Worm (Caenorhabditis elegans): ENCODE measurements around the gene nas-6.

The nas-6 gene

DNA sequence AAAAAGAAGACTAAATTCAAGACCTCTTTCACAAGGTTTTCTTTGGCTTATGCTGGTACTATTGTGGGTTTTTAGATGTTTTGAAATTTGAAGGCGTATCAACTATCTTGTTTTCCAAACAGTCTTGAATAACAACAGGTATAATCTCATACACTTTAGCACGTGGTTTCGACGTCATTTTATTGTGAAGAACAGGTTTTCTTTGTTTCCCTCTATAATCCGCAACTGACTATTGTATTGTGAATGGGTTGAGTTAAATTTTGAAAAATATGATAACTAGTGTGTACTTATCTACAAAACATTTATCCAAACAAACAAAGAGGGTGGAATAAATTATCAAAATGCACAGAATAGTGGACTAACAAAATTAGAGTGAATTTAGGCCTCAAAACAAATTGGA lies 49.3 kb downstream of the nas-6 start:
- TF ChIP-seq ceh-9 (tag; optimal IDR thresholded peaks at IDR 0.05) (no peak), nhr-25 (tag; optimal IDR thresholded peaks at IDR 0.05) (peak; percentile 39), nhr-43 (tag; optimal IDR thresholded peaks at IDR 0.05; ENCODE audit: poor library complexity, severe bottlenecking) (peak; percentile 6), elt-3 (tag; optimal IDR thresholded peaks at IDR 0.05) (no peak), tbx-2 (tag; optimal IDR thresholded peaks at IDR 0.05) (no peak), elt-2 (tag; optimal IDR thresholded peaks at IDR 0.05) (peak; percentile 25), lsy-12 (tag; optimal IDR thresholded peaks at IDR 0.05) (no peak)

DNA sequence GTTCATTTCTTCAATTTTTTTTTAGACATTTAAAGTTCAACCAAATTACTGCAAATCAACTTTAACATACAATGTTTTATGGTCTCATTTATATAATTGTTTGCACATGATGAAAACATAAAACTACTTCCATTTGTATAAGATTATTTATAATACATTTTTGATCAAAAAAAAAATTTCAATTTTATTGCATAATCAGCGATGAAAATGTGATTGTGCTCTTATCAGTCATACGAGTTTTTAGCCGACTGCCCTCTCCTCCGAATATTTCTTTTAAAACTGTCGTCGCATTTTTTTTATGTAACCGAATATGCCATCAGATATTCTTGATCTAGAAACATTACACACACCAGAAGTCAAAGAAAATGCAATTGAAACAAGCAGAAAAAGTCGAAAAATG lies 50.2 kb downstream of the nas-6 start, which contains the start of gene F08A7.1:
Gene F08A7.1, plus strand, starts transcription at position 191 of the 400 bp plus-strand sequence.
- TF ChIP-seq R02D3.7 (tag; optimal IDR thresholded peaks at IDR 0.05) (no peak), nhr-23 (tag; optimal IDR thresholded peaks at IDR 0.05) (no peak), ceh-82 (tag; optimal IDR thresholded peaks at IDR 0.05) (no peak), pqm-1 (tag; optimal IDR thresholded peaks at IDR 0.05) (peak; percentile 78), nhr-67 (tag; optimal IDR thresholded peaks at IDR 0.05) (no peak), snpc-4 (tag; optimal IDR thresholded peaks at IDR 0.05) (no peak), elt-2 (tag; optimal IDR thresholded peaks at IDR 0.05) (peak; percentile 71), nhr-43 (tag; optimal IDR thresholded peaks at IDR 0.05; ENCODE audit: poor library complexity, severe bottlenecking) (no peak), aly-2 (tag; optimal IDR thresholded peaks at IDR 0.05) (no peak), zag-1 (tag; optimal IDR thresholded peaks at IDR 0.05) (no peak), unc-62 (GFP tag; optimal IDR thresholded peaks at IDR 0.05) (no peak), lsy-12 (tag; optimal IDR thresholded peaks at IDR 0.05) (no peak), ztf-11 (tag; optimal IDR thresholded peaks at IDR 0.05) (no peak), nhr-77 (tag; optimal IDR thresholded peaks at IDR 0.05) (no peak), ZK546.5 (tag; optimal IDR thresholded peaks at IDR 0.05) (no peak), ztf-4 (tag; optimal IDR thresholded peaks at IDR 0.05) (no peak), nhr-12 (tag; optimal IDR thresholded peaks at IDR 0.05) (no peak), fos-1 (tag; optimal IDR thresholded peaks at IDR 0.05) (no peak), eor-1 (tag; optimal IDR thresholded peaks at IDR 0.05) (no peak), nhr-25 (tag; optimal IDR thresholded peaks at IDR 0.05) (no peak), pha-4 (tag; optimal IDR thresholded peaks at IDR 0.05) (peak; percentile 48), nhr-76 (tag; optimal IDR thresholded peaks at IDR 0.05) (no peak), egl-27 (tag; optimal IDR thresholded peaks at IDR 0.05) (no peak)

DNA sequence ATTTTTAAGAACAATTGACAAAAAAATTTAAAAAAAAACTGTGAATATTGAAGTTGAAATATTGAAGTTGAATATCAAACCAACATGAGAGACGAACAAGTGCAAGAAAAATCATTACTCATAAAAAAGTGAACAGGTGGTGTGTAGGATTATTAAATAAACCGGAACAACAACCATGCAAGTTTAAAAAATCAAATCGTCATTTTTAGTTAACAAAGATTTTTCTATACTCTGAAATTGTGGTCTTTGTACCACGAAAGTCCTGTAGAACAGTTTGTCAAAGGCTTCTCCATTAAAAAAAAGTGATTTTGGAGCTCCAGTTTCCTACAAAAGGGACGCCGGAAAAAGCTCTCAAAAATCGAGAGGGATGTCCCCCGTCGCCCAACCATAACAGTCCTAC lies 50.6 kb downstream of the nas-6 start, which contains the start of gene C06A12.19:
Gene C06A12.19, minus strand, starts transcription at position 101 of the 400 bp plus-strand sequence.
- TF ChIP-seq nhr-12 (tag; optimal IDR thresholded peaks at IDR 0.05) (no peak), nhr-76 (tag; optimal IDR thresholded peaks at IDR 0.05) (no peak), nhr-25 (tag; optimal IDR thresholded peaks at IDR 0.05) (no peak), ceh-28 (tag; optimal IDR thresholded peaks at IDR 0.05) (no peak), skn-1 (tag; optimal IDR thresholded peaks at IDR 0.05) (no peak), ceh-82 (tag; optimal IDR thresholded peaks at IDR 0.05) (no peak), lin-39 (tag; optimal IDR thresholded peaks at IDR 0.05) (no peak), elt-1 (tag; optimal IDR thresholded peaks at IDR 0.05) (no peak), ztf-4 (tag; optimal IDR thresholded peaks at IDR 0.05) (no peak), lin-15B (tag; optimal IDR thresholded peaks at IDR 0.05) (no peak), R02D3.7 (tag; optimal IDR thresholded peaks at IDR 0.05) (no peak), ceh-9 (tag; optimal IDR thresholded peaks at IDR 0.05) (no peak), nhr-11 (tag; optimal IDR thresholded peaks at IDR 0.05) (no peak), ama-1 (optimal IDR thresholded peaks at IDR 0.05) (no peak), nhr-23 (tag; optimal IDR thresholded peaks at IDR 0.05) (no peak), egl-5 (tag; optimal IDR thresholded peaks at IDR 0.05) (no peak)

DNA sequence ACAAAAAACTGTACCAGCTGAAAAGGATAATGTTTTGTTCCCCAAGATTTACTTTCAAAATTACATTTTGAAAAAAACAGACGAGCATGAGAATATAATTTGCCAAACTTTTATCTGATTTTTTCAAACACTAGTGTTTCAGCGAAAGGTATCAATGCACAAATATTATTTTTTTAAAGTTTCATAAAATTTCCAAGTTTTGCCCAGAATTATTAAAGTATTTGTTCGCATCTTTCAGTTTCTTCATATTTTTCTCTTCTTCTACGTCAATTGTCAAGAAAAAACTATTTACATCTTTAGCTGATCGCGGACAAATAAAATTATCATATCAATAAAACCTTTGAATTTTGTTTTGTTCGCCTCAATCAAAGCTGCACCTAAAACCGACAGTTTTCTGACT lies 53.5 kb downstream of the nas-6 start, which contains the start of gene C06A12.8:
Gene C06A12.8, plus strand, starts transcription at position 301 of the 400 bp plus-strand sequence.
- TF ChIP-seq nhr-12 (tag; optimal IDR thresholded peaks at IDR 0.05) (no peak), egl-5 (tag; optimal IDR thresholded peaks at IDR 0.05) (no peak), zag-1 (tag; optimal IDR thresholded peaks at IDR 0.05) (no peak), nhr-25 (tag; optimal IDR thresholded peaks at IDR 0.05) (no peak), sea-2 (GFP tag; optimal IDR thresholded peaks at IDR 0.05) (no peak), elt-1 (tag; optimal IDR thresholded peaks at IDR 0.05) (no peak), ztf-11 (tag; optimal IDR thresholded peaks at IDR 0.05) (no peak)
